Worm (Caenorhabditis elegans): ENCODE results near the gene srz-99.
A peak's percentile ranks its signal among the peaks of the same experiment; 100 is the strongest.

srz-99 gene

DNA sequence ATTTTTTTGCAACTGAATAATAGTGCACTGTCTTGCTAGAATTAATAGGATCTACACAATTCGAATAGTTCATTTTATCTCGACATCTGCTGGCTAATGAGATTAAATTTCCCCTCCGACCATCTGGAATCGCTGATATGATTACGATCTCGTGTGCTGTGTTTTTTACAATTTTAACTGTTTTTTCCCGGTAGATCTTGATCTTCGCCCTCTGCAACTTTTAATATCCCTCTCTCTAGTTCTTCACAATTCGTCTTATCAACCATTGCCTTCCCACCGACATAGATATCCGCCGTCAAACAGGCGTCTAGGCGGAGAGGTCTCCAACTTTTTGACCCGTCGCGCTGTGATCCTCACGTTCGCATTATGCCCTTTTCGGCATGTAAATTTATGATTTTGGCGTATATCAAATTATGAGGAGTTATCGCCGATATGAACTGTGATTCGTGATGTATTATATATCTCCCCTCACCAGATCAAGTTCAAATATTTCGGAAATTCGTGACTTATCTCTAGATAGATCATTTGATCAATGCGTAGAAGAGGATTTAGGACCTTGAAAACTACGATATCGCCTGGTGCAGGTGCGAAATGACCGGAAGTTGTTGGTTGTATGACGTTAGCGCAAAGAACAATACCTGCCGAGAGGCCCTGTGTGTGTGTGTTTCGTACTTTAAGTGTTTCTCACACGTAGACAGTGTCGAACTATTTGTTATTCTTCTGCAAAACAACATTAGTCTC lies 48.6 kb downstream of the srz-99 start (continued):
- no peak for TF ChIP-seq swsn-7 (tag; optimal IDR thresholded peaks at IDR 0.05)
- TF ChIP-seq lir-3 (tag; optimal IDR thresholded peaks at IDR 0.05; ENCODE audit: poor library complexity), result no peak
- no peak for TF ChIP-seq isw-1 (GFP tag; IDR thresholded peaks at IDR 0.05)
- TF ChIP-seq nhr-28 (tag; optimal IDR thresholded peaks at IDR 0.05), result no peak
- TF ChIP-seq vab-15 (tag; optimal IDR thresholded peaks at IDR 0.05), result no peak
- peak in 1 of 2 experiments; percentile 26 for TF ChIP-seq lsy-2 (tag; optimal IDR thresholded peaks at IDR 0.05)
- peak; percentile 8 for TF ChIP-seq unc-130 (tag; optimal IDR thresholded peaks at IDR 0.05)
- peak; percentile 95 for TF ChIP-seq nhr-85 (tag)
- TF ChIP-seq efl-3 (GFP tag; optimal IDR thresholded peaks at IDR 0.05), result no peak
- no peak for TF ChIP-seq irx-1 (tag; optimal IDR thresholded peaks at IDR 0.05)
- peak; percentile 32 for TF ChIP-seq snu-23 (GFP tag; optimal IDR thresholded peaks at IDR 0.05)
- no peak for TF ChIP-seq mdl-1 (tag; optimal IDR thresholded peaks at IDR 0.05)
- no peak for TF ChIP-seq fos-1 (tag; optimal IDR thresholded peaks at IDR 0.05)
- TF ChIP-seq dsc-1 (tag; optimal IDR thresholded peaks at IDR 0.05), result no peak
- no peak for TF ChIP-seq fkh-4 (tag; optimal IDR thresholded peaks at IDR 0.05; ENCODE audit: borderline replicate concordance)
- TF ChIP-seq zip-4 (GFP tag; optimal IDR thresholded peaks at IDR 0.05), result no peak
- no peak for TF ChIP-seq nhr-76 (tag; optimal IDR thresholded peaks at IDR 0.05)
- TF ChIP-seq dpl-1 (GFP tag; optimal IDR thresholded peaks at IDR 0.05), result no peak
- TF ChIP-seq blmp-1 (tag; optimal IDR thresholded peaks at IDR 0.05), result peak; percentile 53
- no peak for TF ChIP-seq xbp-1 (tag; optimal IDR thresholded peaks at IDR 0.05)
- peak; percentile 79 for TF ChIP-seq lin-14 (GFP tag; optimal IDR thresholded peaks at IDR 0.05)
- no peak for TF ChIP-seq mep-1 (tag; optimal IDR thresholded peaks at IDR 0.05)
- no peak for TF ChIP-seq jun-1 (tag; optimal IDR thresholded peaks at IDR 0.05)
- TF ChIP-seq ets-5 (GFP tag; IDR thresholded peaks at IDR 0.05), result no peak

ce11 chrV:16779281-16779597 lies 49.2 kb downstream of the srz-99 start:
- TF ChIP-seq C04F5.9 (tag; optimal IDR thresholded peaks at IDR 0.05), result no peak
- TF ChIP-seq nhr-84 (tag; optimal IDR thresholded peaks at IDR 0.05), result no peak
- TF ChIP-seq lin-39 (tag; optimal IDR thresholded peaks at IDR 0.05), result no peak
- no peak for TF ChIP-seq jun-1 (tag; optimal IDR thresholded peaks at IDR 0.05)
- TF ChIP-seq hpl-2 (GFP tag; optimal IDR thresholded peaks at IDR 0.05), result no peak
- TF ChIP-seq ces-1 (GFP tag; optimal IDR thresholded peaks at IDR 0.05), result no peak
- no peak for TF ChIP-seq fkh-4 (tag; optimal IDR thresholded peaks at IDR 0.05; ENCODE audit: borderline replicate concordance)

DNA sequence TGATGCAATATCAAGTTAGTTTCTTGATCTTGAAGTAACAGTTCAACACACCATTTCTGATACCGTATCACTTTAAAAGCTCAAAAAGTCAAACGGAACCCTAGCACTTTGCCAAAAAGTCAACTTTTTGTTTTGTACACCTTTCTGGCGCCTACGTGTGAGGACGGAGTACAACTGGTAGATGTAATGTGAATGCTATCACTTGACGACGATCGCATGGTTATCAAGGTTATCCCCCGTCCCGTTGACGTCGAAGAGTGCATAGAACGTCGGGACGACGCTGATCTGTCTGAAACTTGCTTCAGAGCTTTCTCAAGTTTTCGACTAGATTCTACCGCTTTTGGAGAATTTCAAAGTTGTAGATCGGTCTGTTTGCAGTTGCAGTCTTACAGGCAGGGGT lies 49.9 kb downstream of the srz-99 start:
- TF ChIP-seq unc-130 (tag; optimal IDR thresholded peaks at IDR 0.05) (peak; percentile 17), elt-3 (tag; optimal IDR thresholded peaks at IDR 0.05) (peak in 3 of 6 experiments; percentile 2 to 59 (median 46)), hpl-2 (GFP tag; optimal IDR thresholded peaks at IDR 0.05) (no peak), efl-1 (optimal IDR thresholded peaks at IDR 0.05) (no peak), efl-1 (GFP tag; optimal IDR thresholded peaks at IDR 0.05 in 1 of 2) (peak in 1 of 2 experiments; percentile 84)

ce11 chrV:16780554-16780953 lies 50.5 kb downstream of the srz-99 start:
- peak in 1 of 2 experiments; percentile 25 for TF ChIP-seq lin-35 (GFP tag; optimal IDR thresholded peaks at IDR 0.05)
- no peak for TF ChIP-seq mep-1 (tag; optimal IDR thresholded peaks at IDR 0.05)
- no peak for TF ChIP-seq ztf-4 (tag; optimal IDR thresholded peaks at IDR 0.05)
- TF ChIP-seq nhr-85 (tag), result peak; percentile 93
- no peak for TF ChIP-seq nhr-47 (tag; optimal IDR thresholded peaks at IDR 0.05)
- no peak for TF ChIP-seq ces-1 (GFP tag; optimal IDR thresholded peaks at IDR 0.05)
- peak; percentile 60 for TF ChIP-seq lin-14 (GFP tag; optimal IDR thresholded peaks at IDR 0.05)
- TF ChIP-seq snu-23 (GFP tag; optimal IDR thresholded peaks at IDR 0.05), result peak; percentile 14
- no peak for TF ChIP-seq ceh-63 (GFP tag; optimal IDR thresholded peaks at IDR 0.05)
- peak; percentile 39 for TF ChIP-seq nhr-90 (tag; optimal IDR thresholded peaks at IDR 0.05; ENCODE audit: poor library complexity)
- no peak for TF ChIP-seq elt-2 (tag; optimal IDR thresholded peaks at IDR 0.05)
- no peak for TF ChIP-seq sptf-1 (tag; optimal IDR thresholded peaks at IDR 0.05)
- TF ChIP-seq ztf-11 (tag; optimal IDR thresholded peaks at IDR 0.05), result no peak
- TF ChIP-seq tbx-2 (tag; optimal IDR thresholded peaks at IDR 0.05), result peak; percentile 6
- TF ChIP-seq unc-130 (tag; optimal IDR thresholded peaks at IDR 0.05), result peak; percentile 35
- no peak for TF ChIP-seq ama-1 (optimal IDR thresholded peaks at IDR 0.05)
- no peak for TF ChIP-seq snpc-4 (tag; optimal IDR thresholded peaks at IDR 0.05)
- no peak for TF ChIP-seq isw-1 (GFP tag; IDR thresholded peaks at IDR 0.05)
- no peak for TF ChIP-seq lin-39 (tag; optimal IDR thresholded peaks at IDR 0.05)
- no peak for TF ChIP-seq unc-98 (GFP tag; IDR thresholded peaks at IDR 0.05)
- TF ChIP-seq lsy-2 (tag; optimal IDR thresholded peaks at IDR 0.05), result peak in 1 of 2 experiments; percentile 33
- TF ChIP-seq nhr-237 (tag; optimal IDR thresholded peaks at IDR 0.05), result no peak
- peak in 1 of 2 experiments; percentile 41 for TF ChIP-seq mdl-1 (tag; optimal IDR thresholded peaks at IDR 0.05)
- no peak for TF ChIP-seq irx-1 (tag; optimal IDR thresholded peaks at IDR 0.05)
- TF ChIP-seq hlh-17 (GFP tag; optimal IDR thresholded peaks at IDR 0.05; ENCODE audit: borderline replicate concordance), result no peak

Measured in whole organism, L1 larva.